In genomic region chr3L:1247627-1248295, dm6 we compare ENCODE assay signal across 1 fruit fly cellular context.
TF ChIP-seq lines count a peak whose summit lies in the region.

Gene Psf1 (minus strand): TSS chr3L:1247677.
Gene Sac1 (plus strand): TSS chr3L:1247817.

TF ChIP-seq in whole organism, embryonic, 481 proteins besides CTCF, POLR2A, EP300 and RAD21 (continued from another document and continues in another):
- no peak for TF ChIP-seq ham (GFP tag; IDR thresholded peaks at IDR 0.05; lab: Robert Waterston, UW)
- TF ChIP-seq CG11723 (GFP tag; optimal IDR thresholded peaks at IDR 0.05; lab: Kevin White, UChicago), result no peak
- TF ChIP-seq rib (GFP tag; IDR thresholded peaks at IDR 0.05; lab: Robert Waterston, UW), result no peak
- TF ChIP-seq NfI (GFP tag; optimal IDR thresholded peaks at IDR 0.05; lab: Kevin White, UChicago), result peak; percentile 53
- TF ChIP-seq fru (optimal IDR thresholded peaks at IDR 0.05; lab: Kevin White, UChicago), result no peak
- TF ChIP-seq D19B (GFP tag; optimal IDR thresholded peaks at IDR 0.05; lab: Kevin White, UChicago), result no peak
- TF ChIP-seq tup (GFP tag; optimal IDR thresholded peaks at IDR 0.05; lab: Kevin White, UChicago), result no peak
- TF ChIP-seq az2 (GFP tag; optimal IDR thresholded peaks at IDR 0.05; lab: Kevin White, UChicago), result no peak
- peak; percentile 79 for TF ChIP-seq CG17385 (GFP tag; optimal IDR thresholded peaks at IDR 0.05; lab: Kevin White, UChicago)
- TF ChIP-seq CG34224 (GFP tag; IDR thresholded peaks at IDR 0.05; lab: Robert Waterston, UW; ENCODE audit: partially characterized antibody), result peak; percentile 79
- TF ChIP-seq nom (GFP tag; optimal IDR thresholded peaks at IDR 0.05; lab: Kevin White, UChicago), result no peak
- TF ChIP-seq crc (GFP tag; optimal IDR thresholded peaks at IDR 0.05; lab: Kevin White, UChicago), result peak; percentile 7
- TF ChIP-seq z (GFP tag; IDR thresholded peaks at IDR 0.05; lab: Robert Waterston, UW), result no peak
- TF ChIP-seq crol (GFP tag; IDR thresholded peaks at IDR 0.05; lab: Robert Waterston, UW), result no peak
- no peak for TF ChIP-seq kay (GFP tag; optimal IDR thresholded peaks at IDR 0.05; lab: Kevin White, UChicago)
- TF ChIP-seq chinmo (GFP tag; IDR thresholded peaks at IDR 0.05; lab: Robert Waterston, UW; ENCODE audit: partially characterized antibody), result no peak
- no peak for TF ChIP-seq CG10321 (GFP tag; IDR thresholded peaks at IDR 0.05; lab: Robert Waterston, UW)
- TF ChIP-seq CG8388 (GFP tag; optimal IDR thresholded peaks at IDR 0.05; lab: Kevin White, UChicago), result peak; percentile 4
- peak; percentile 30 for TF ChIP-seq tin (GFP tag; optimal IDR thresholded peaks at IDR 0.05; lab: Kevin White, UChicago)
- no peak for TF ChIP-seq gro (GFP tag; optimal IDR thresholded peaks at IDR 0.05; lab: Kevin White, UChicago)
- peak; percentile 17 for TF ChIP-seq slp2 (GFP tag; optimal IDR thresholded peaks at IDR 0.05; lab: Kevin White, UChicago)
- peak; percentile 19 for TF ChIP-seq da (GFP tag; optimal IDR thresholded peaks at IDR 0.05; lab: Kevin White, UChicago)
- no peak for TF ChIP-seq Gsc (GFP tag; IDR thresholded peaks at IDR 0.05; lab: Robert Waterston, UW)
- peak; percentile 41; the same call in 1 of the 2 replicates for TF ChIP-seq CG6689 (GFP tag; IDR thresholded peaks at IDR 0.05; lab: Robert Waterston, UW)
- peak; percentile 81 for TF ChIP-seq CG14710 (tag; optimal IDR thresholded peaks at IDR 0.05; lab: Kevin White, UChicago)
- no peak; the same call in 1 of the 2 replicates for TF ChIP-seq Adf1 (GFP tag; IDR thresholded peaks at IDR 0.05; lab: Robert Waterston, UW)
- peak in 1 of 3 experiments; percentile 53 for TF ChIP-seq lola (GFP tag; optimal IDR thresholded peaks at IDR 0.05; lab: Kevin White, UChicago)
- no peak for TF ChIP-seq Trl (optimal IDR thresholded peaks at IDR 0.05; lab: Kevin White, UChicago)
- peak; percentile 18 for TF ChIP-seq Trl (GFP tag; optimal IDR thresholded peaks at IDR 0.05; lab: Kevin White, UChicago)
- TF ChIP-seq sens (GFP tag; lab: Kevin White, UChicago), result peak; percentile 87
- peak; percentile 45 for TF ChIP-seq HmgZ (tag; optimal IDR thresholded peaks at IDR 0.05; lab: Kevin White, UChicago)
- no peak for TF ChIP-seq Hr78 (GFP tag; optimal IDR thresholded peaks at IDR 0.05; lab: Kevin White, UChicago)
- TF ChIP-seq CG1529 (GFP tag; optimal IDR thresholded peaks at IDR 0.05; lab: Kevin White, UChicago), result no peak
- TF ChIP-seq tll (GFP tag; optimal IDR thresholded peaks at IDR 0.05; lab: Kevin White, UChicago), result peak in 1 of 2 experiments; percentile 61
- peak; percentile 64 for TF ChIP-seq slbo (GFP tag; IDR thresholded peaks at IDR 0.05; lab: Robert Waterston, UW)
- TF ChIP-seq CG10565 (GFP tag; optimal IDR thresholded peaks at IDR 0.05; lab: Kevin White, UChicago), result no peak
- TF ChIP-seq Hr3 (GFP tag; optimal IDR thresholded peaks at IDR 0.05; lab: Kevin White, UChicago), result peak; percentile 21
- no peak for TF ChIP-seq CG12219 (GFP tag; optimal IDR thresholded peaks at IDR 0.05; lab: Kevin White, UChicago)
- TF ChIP-seq nerfin-2 (GFP tag; IDR thresholded peaks at IDR 0.05; lab: Robert Waterston, UW; ENCODE audit: partially characterized antibody), result peak; percentile 74
- TF ChIP-seq Hr51 (GFP tag; optimal IDR thresholded peaks at IDR 0.05; lab: Kevin White, UChicago), result peak in 1 of 2 experiments; percentile 29
- TF ChIP-seq NC2β (GFP tag; optimal IDR thresholded peaks at IDR 0.05; lab: Kevin White, UChicago), result peak; percentile 38
- peak; percentile 68 for TF ChIP-seq CG17186 (GFP tag; optimal IDR thresholded peaks at IDR 0.05; lab: Kevin White, UChicago)
- TF ChIP-seq CG5245 (GFP tag; optimal IDR thresholded peaks at IDR 0.05; lab: Kevin White, UChicago), result peak; percentile 22
- TF ChIP-seq grau (tag; optimal IDR thresholded peaks at IDR 0.05; lab: Kevin White, UChicago), result peak; percentile 58
- peak; percentile 77 for TF ChIP-seq pzg (GFP tag; optimal IDR thresholded peaks at IDR 0.05; lab: Kevin White, UChicago)
- peak; percentile 37 to 59 for TF ChIP-seq dpn (GFP tag; optimal IDR thresholded peaks at IDR 0.05; lab: Kevin White, UChicago)
- no peak for TF ChIP-seq trh (GFP tag; optimal IDR thresholded peaks at IDR 0.05; lab: Kevin White, UChicago)
- peak in 1 of 3 experiments; percentile 66 for TF ChIP-seq Stat92E (GFP tag; optimal IDR thresholded peaks at IDR 0.05; lab: Kevin White, UChicago)
- peak; percentile 61 for TF ChIP-seq Ptx1 (GFP tag; IDR thresholded peaks at IDR 0.05; lab: Robert Waterston, UW)
- TF ChIP-seq CG2129 (GFP tag; IDR thresholded peaks at IDR 0.05; lab: Robert Waterston, UW; ENCODE audit: partially characterized antibody), result peak; percentile 80
- TF ChIP-seq CG4854 (GFP tag; optimal IDR thresholded peaks at IDR 0.05; lab: Kevin White, UChicago), result no peak
- peak; percentile 73 for TF ChIP-seq bab2 (GFP tag; optimal IDR thresholded peaks at IDR 0.05; lab: Kevin White, UChicago)
- TF ChIP-seq CG8089 (GFP tag; optimal IDR thresholded peaks at IDR 0.05; lab: Kevin White, UChicago), result peak; percentile 38
- TF ChIP-seq HmgD (GFP tag; optimal IDR thresholded peaks at IDR 0.05; lab: Kevin White, UChicago), result peak; percentile 29
- peak; percentile 66 for TF ChIP-seq onecut (GFP tag; IDR thresholded peaks at IDR 0.05; lab: Robert Waterston, UW)
- no peak for TF ChIP-seq ems (GFP tag; optimal IDR thresholded peaks at IDR 0.05; lab: Kevin White, UChicago)
- TF ChIP-seq Doc2 (GFP tag; IDR thresholded peaks at IDR 0.05; lab: Robert Waterston, UW), result no peak
- TF ChIP-seq CHES-1-like (GFP tag; optimal IDR thresholded peaks at IDR 0.05; lab: Kevin White, UChicago), result peak; percentile 66
- TF ChIP-seq chif (GFP tag; optimal IDR thresholded peaks at IDR 0.05; lab: Kevin White, UChicago), result peak; percentile 49 to 63
- peak; percentile 78 for TF ChIP-seq CG2120 (GFP tag; optimal IDR thresholded peaks at IDR 0.05; lab: Kevin White, UChicago)
- TF ChIP-seq E2f2 (GFP tag; IDR thresholded peaks at IDR 0.05; lab: Robert Waterston, UW), result 0 out of 2 replicates have a peak, but pooled peaks have one; percentile 15
- no peak for TF ChIP-seq Fer3 (tag; optimal IDR thresholded peaks at IDR 0.05; lab: Kevin White, UChicago)
- no peak for TF ChIP-seq Tbp (GFP tag; optimal IDR thresholded peaks at IDR 0.05; lab: Kevin White, UChicago)
- TF ChIP-seq CG14860 (GFP tag; IDR thresholded peaks at IDR 0.05; lab: Robert Waterston, UW; ENCODE audit: partially characterized antibody), result peak; percentile 80
- peak; percentile 71 for TF ChIP-seq CG1603 (tag; optimal IDR thresholded peaks at IDR 0.05; lab: Kevin White, UChicago)
- no peak for TF ChIP-seq CkIIα-i1 (GFP tag; IDR thresholded peaks at IDR 0.05; lab: Robert Waterston, UW)
- peak in 1 of 2 experiments; percentile 53 for TF ChIP-seq Pdp1 (GFP tag; optimal IDR thresholded peaks at IDR 0.05; lab: Kevin White, UChicago)
- TF ChIP-seq cas (GFP tag; IDR thresholded peaks at IDR 0.05; lab: Robert Waterston, UW), result 0 out of 2 replicates have a peak, but pooled peaks have one; percentile 32
- TF ChIP-seq ash1 (GFP tag; optimal IDR thresholded peaks at IDR 0.05; lab: Kevin White, UChicago), result no peak
- TF ChIP-seq CG8478 (optimal IDR thresholded peaks at IDR 0.05; lab: Kevin White, UChicago), result no peak
- peak; percentile 47 for TF ChIP-seq Abd-B (GFP tag; optimal IDR thresholded peaks at IDR 0.05; lab: Kevin White, UChicago)
- peak; percentile 46; the same call in 1 of the 2 replicates for TF ChIP-seq ato (GFP tag; IDR thresholded peaks at IDR 0.05; lab: Robert Waterston, UW; ENCODE audit: partially characterized antibody)
- TF ChIP-seq ab (GFP tag; optimal IDR thresholded peaks at IDR 0.05; lab: Kevin White, UChicago), result no peak
- TF ChIP-seq CG12391 (tag; optimal IDR thresholded peaks at IDR 0.05; lab: Kevin White, UChicago), result peak; percentile 64
- TF ChIP-seq CG2202 (tag; optimal IDR thresholded peaks at IDR 0.05; lab: Kevin White, UChicago), result no peak
- TF ChIP-seq CG15011 (GFP tag; optimal IDR thresholded peaks at IDR 0.05; lab: Kevin White, UChicago), result no peak
- peak; percentile 10 for TF ChIP-seq Dek (tag; optimal IDR thresholded peaks at IDR 0.05; lab: Kevin White, UChicago)
- TF ChIP-seq CG7271 (tag; optimal IDR thresholded peaks at IDR 0.05; lab: Kevin White, UChicago), result no peak
- TF ChIP-seq CG10654 (GFP tag; optimal IDR thresholded peaks at IDR 0.05; lab: Kevin White, UChicago), result peak; percentile 48
- no peak for TF ChIP-seq CG12071 (GFP tag; optimal IDR thresholded peaks at IDR 0.05; lab: Kevin White, UChicago)
- TF ChIP-seq CG13296 (GFP tag; optimal IDR thresholded peaks at IDR 0.05; lab: Kevin White, UChicago), result peak; percentile 4
- TF ChIP-seq gce (GFP tag; IDR thresholded peaks at IDR 0.05; lab: Robert Waterston, UW), result no peak
- no peak for TF ChIP-seq CG1832 (GFP tag; optimal IDR thresholded peaks at IDR 0.05; lab: Kevin White, UChicago)
- TF ChIP-seq ranshi (GFP tag; IDR thresholded peaks at IDR 0.05; lab: Robert Waterston, UW), result no peak
- no peak for TF ChIP-seq ase (GFP tag; IDR thresholded peaks at IDR 0.05; lab: Robert Waterston, UW)
- no peak for TF ChIP-seq CG13894 (tag; optimal IDR thresholded peaks at IDR 0.05; lab: Kevin White, UChicago)
- no peak for TF ChIP-seq CG10543 (GFP tag; optimal IDR thresholded peaks at IDR 0.05; lab: Kevin White, UChicago)
- peak; percentile 83 for TF ChIP-seq CG30020 (tag; optimal IDR thresholded peaks at IDR 0.05; lab: Kevin White, UChicago)
- no peak for TF ChIP-seq NK7.1 (GFP tag; optimal IDR thresholded peaks at IDR 0.05; lab: Kevin White, UChicago)
- TF ChIP-seq CG12236 (GFP tag; optimal IDR thresholded peaks at IDR 0.05; lab: Kevin White, UChicago), result no peak
- TF ChIP-seq Dbx (GFP tag; IDR thresholded peaks at IDR 0.05; lab: Robert Waterston, UW), result no peak
- TF ChIP-seq Six4 (GFP tag; optimal IDR thresholded peaks at IDR 0.05; lab: Kevin White, UChicago), result no peak
- no peak for TF ChIP-seq Hey (tag; optimal IDR thresholded peaks at IDR 0.05; lab: Kevin White, UChicago)
- TF ChIP-seq Kr (GFP tag; optimal IDR thresholded peaks at IDR 0.05; lab: Kevin White, UChicago), result no peak
- peak; percentile 93 for TF ChIP-seq knrl (GFP tag; IDR thresholded peaks at IDR 0.05; lab: Robert Waterston, UW; ENCODE audit: partially characterized antibody)
- no peak for TF ChIP-seq CG18476 (GFP tag; optimal IDR thresholded peaks at IDR 0.05; lab: Kevin White, UChicago)
- TF ChIP-seq danr (GFP tag; IDR thresholded peaks at IDR 0.05; lab: Robert Waterston, UW), result no peak
- TF ChIP-seq CG11560 (tag; IDR thresholded peaks at IDR 0.05; lab: Robert Waterston, UW), result no peak
- TF ChIP-seq Bteb2 (GFP tag; optimal IDR thresholded peaks at IDR 0.05; lab: Kevin White, UChicago), result no peak
- peak; percentile 36 for TF ChIP-seq CG9609 (GFP tag; optimal IDR thresholded peaks at IDR 0.05; lab: Kevin White, UChicago)
- no peak for TF ChIP-seq CG10274 (GFP tag; optimal IDR thresholded peaks at IDR 0.05; lab: Kevin White, UChicago)
- TF ChIP-seq Ravus (GFP tag; IDR thresholded peaks at IDR 0.05; lab: Robert Waterston, UW), result no peak
- no peak for TF ChIP-seq sd (tag; optimal IDR thresholded peaks at IDR 0.05; lab: Kevin White, UChicago)
- TF ChIP-seq sqz (GFP tag; optimal IDR thresholded peaks at IDR 0.05; lab: Kevin White, UChicago), result no peak
- TF ChIP-seq dmrt11E (tag; optimal IDR thresholded peaks at IDR 0.05; lab: Kevin White, UChicago), result peak; percentile 40
- TF ChIP-seq amos (GFP tag; IDR thresholded peaks at IDR 0.05; lab: Robert Waterston, UW; ENCODE audit: partially characterized antibody), result peak; percentile 83
- TF ChIP-seq CG8765 (GFP tag; IDR thresholded peaks at IDR 0.05; lab: Robert Waterston, UW), result 0 out of 2 replicates have a peak, but pooled peaks have one; percentile 36
- TF ChIP-seq HHEX (GFP tag; optimal IDR thresholded peaks at IDR 0.05; lab: Kevin White, UChicago), result no peak
- no peak for TF ChIP-seq jing (GFP tag; optimal IDR thresholded peaks at IDR 0.05; lab: Kevin White, UChicago)
- no peak for TF ChIP-seq CG1602 (GFP tag; optimal IDR thresholded peaks at IDR 0.05; lab: Kevin White, UChicago)
- no peak for TF ChIP-seq psq (GFP tag; optimal IDR thresholded peaks at IDR 0.05; lab: Kevin White, UChicago)
- TF ChIP-seq chm (GFP tag; IDR thresholded peaks at IDR 0.05; lab: Robert Waterston, UW), result no peak
- TF ChIP-seq CG14667 (GFP tag; IDR thresholded peaks at IDR 0.05; lab: Robert Waterston, UW), result no peak
- peak; percentile 60; the same call in 1 of the 2 replicates for TF ChIP-seq Rfx (GFP tag; IDR thresholded peaks at IDR 0.05; lab: Robert Waterston, UW)
- no peak for TF ChIP-seq vfl (GFP tag; optimal IDR thresholded peaks at IDR 0.05; lab: Kevin White, UChicago)
- no peak for TF ChIP-seq sr (GFP tag; IDR thresholded peaks at IDR 0.05; lab: Robert Waterston, UW)
- no peak for TF ChIP-seq CG6175 (GFP tag; IDR thresholded peaks at IDR 0.05; lab: Robert Waterston, UW)
- TF ChIP-seq dati (GFP tag; IDR thresholded peaks at IDR 0.05; lab: Robert Waterston, UW), result no peak
- TF ChIP-seq odd (GFP tag; optimal IDR thresholded peaks at IDR 0.05; lab: Kevin White, UChicago), result no peak
- TF ChIP-seq CG10979 (tag; optimal IDR thresholded peaks at IDR 0.05; lab: Kevin White, UChicago), result peak; percentile 40
- TF ChIP-seq CG18599 (GFP tag; optimal IDR thresholded peaks at IDR 0.05; lab: Kevin White, UChicago), result no peak
- TF ChIP-seq CG15696 (tag; optimal IDR thresholded peaks at IDR 0.05; lab: Kevin White, UChicago), result peak; percentile 46
- TF ChIP-seq Dp (GFP tag; optimal IDR thresholded peaks at IDR 0.05; lab: Kevin White, UChicago), result no peak
- TF ChIP-seq CG8359 (GFP tag; optimal IDR thresholded peaks at IDR 0.05; lab: Kevin White, UChicago; ENCODE audit: borderline replicate concordance), result no peak
- TF ChIP-seq CG6654 (GFP tag; optimal IDR thresholded peaks at IDR 0.05; lab: Kevin White, UChicago), result no peak
- no peak for TF ChIP-seq CG3726 (GFP tag; IDR thresholded peaks at IDR 0.05; lab: Robert Waterston, UW)
- TF ChIP-seq lov (optimal IDR thresholded peaks at IDR 0.05; lab: Kevin White, UChicago), result no peak
- TF ChIP-seq lov (GFP tag; IDR thresholded peaks at IDR 0.05; lab: Robert Waterston, UW), result no peak
- no peak for TF ChIP-seq pita (GFP tag; optimal IDR thresholded peaks at IDR 0.05; lab: Kevin White, UChicago)
- peak; percentile 80 for TF ChIP-seq nmo (GFP tag; optimal IDR thresholded peaks at IDR 0.05; lab: Kevin White, UChicago)
- peak; percentile 70 for TF ChIP-seq Xbp1 (GFP tag; optimal IDR thresholded peaks at IDR 0.05; lab: Kevin White, UChicago)
- TF ChIP-seq pho (GFP tag; optimal IDR thresholded peaks at IDR 0.05; lab: Kevin White, UChicago), result peak; percentile 57
- peak; percentile 24; the same call in 1 of the 2 replicates for TF ChIP-seq ttk (GFP tag; IDR thresholded peaks at IDR 0.05; lab: Robert Waterston, UW)
- no peak for TF ChIP-seq wdn (GFP tag; IDR thresholded peaks at IDR 0.05; lab: Robert Waterston, UW)
